Fruit fly (Drosophila melanogaster) whole organism, adult: ENCODE data around the gene Ctps.

Experiments
- CG12768 ChIP-seq: fragments of 200-800 bp; sonication (Bioruptor generic); optimal IDR thresholded peaks from 2 replicates; lab custom pipeline; 2017; ENCODE audit warnings: missing biosample characterization, missing genetic modification characterization, mild to moderate bottlenecking, moderate library complexity, missing genetic modification reagents
- CG1620 ChIP-seq: fragments of 200-800 bp; sonication (Bioruptor generic); optimal IDR thresholded peaks from 2 replicates; lab custom pipeline; 2016; ENCODE audit warnings: missing biosample characterization, missing genetic modification characterization
- CG33017 ChIP-seq: fragments of 200-800 bp; sonication (Bioruptor generic); optimal IDR thresholded peaks from 2 replicates; lab custom pipeline; 2018; ENCODE audit warnings: missing biosample characterization, mild to moderate bottlenecking, missing genetic modification characterization, moderate library complexity
- CG7101 ChIP-seq: fragments of 200-800 bp; sonication (Bioruptor generic); optimal IDR thresholded peaks from 2 replicates; lab custom pipeline; 2018; ENCODE audit warnings: missing biosample characterization, mild to moderate bottlenecking, missing genetic modification characterization, moderate library complexity
- bab1 ChIP-seq: fragments of 200-800 bp; sonication (Bioruptor generic); optimal IDR thresholded peaks from 3 replicates; lab custom pipeline; 2019; ENCODE audit warnings: missing biosample characterization, mild to moderate bottlenecking, missing genetic modification characterization, moderate library complexity
- cnc ChIP-seq, 2 experiments: fragments of >200 bp; optimal IDR thresholded peaks; 2 replicates each; lab custom pipeline; 2017
- kay ChIP-seq: fragments of 200-800 bp; sonication (Bioruptor generic); peaks from one replicate; lab custom pipeline; 2016; ENCODE audit warnings: missing biosample characterization, missing genetic modification characterization, borderline replicate concordance
- ovo ChIP-seq: fragments of 200-800 bp; sonication (Bioruptor generic); optimal IDR thresholded peaks from 2 replicates; lab custom pipeline; 2016; ENCODE audit warnings: missing biosample characterization, missing genetic modification characterization
- tj ChIP-seq: fragments of 200-800 bp; sonication (Bioruptor generic); optimal IDR thresholded peaks from 3 replicates; lab custom pipeline; 2017; ENCODE audit warnings: missing biosample characterization, mild to moderate bottlenecking, missing genetic modification characterization, moderate library complexity
- toe ChIP-seq: fragments of 200-800 bp; sonication (Bioruptor generic); optimal IDR thresholded peaks from 2 replicates; lab custom pipeline; 2016; ENCODE audit warnings: missing biosample characterization, missing genetic modification characterization

dm6 chr3L:15051325-15051724, 46.4 kb upstream of the Ctps start, which contains the start of gene CG43679:
- TF ChIP-seq toe (GFP tag; lab: Kevin White, UChicago): no peak
- no peak for TF ChIP-seq CG1620
- TF ChIP-seq ovo (GFP tag; lab: Kevin White, UChicago): no peak
- no peak for TF ChIP-seq CG7101
- no peak for TF ChIP-seq tj (GFP tag; lab: Kevin White, UChicago)
- no peak for TF ChIP-seq cnc (optimal IDR thresholded peaks at IDR 0.05; lab: Kevin White, UChicago)
- no peak for TF ChIP-seq CG12768 (GFP tag; lab: Kevin White, UChicago)
- no peak for TF ChIP-seq bab1 (GFP tag; lab: Kevin White, UChicago)
- TF ChIP-seq kay (GFP tag; lab: Kevin White, UChicago): no peak
- TF ChIP-seq CG33017 (tag; lab: Kevin White, UChicago): no peak
